Worm (Caenorhabditis elegans) whole organism, mixed stage, embryonic: ENCODE data around the gene fbxa-176.

Experiments
- bed-3 ChIP-seq: fragments of 200-800 bp; sonication (Bioruptor generic); optimal IDR thresholded peaks from 3 replicates; lab custom pipeline; 2018; ENCODE audit warnings: mild to moderate bottlenecking, missing genetic modification characterization, moderate library complexity, missing compliant biosample characterization
- blmp-1 ChIP-seq: fragments of 150-350 bp; optimal IDR thresholded peaks from 2 replicates; lab custom pipeline; 2014; ENCODE audit warnings: missing biosample characterization, missing genetic modification characterization
- ceh-39 ChIP-seq: fragments of 150-350 bp; optimal IDR thresholded peaks from 2 replicates; lab custom pipeline; 2014; ENCODE audit warnings: missing biosample characterization, missing genetic modification characterization
- elt-3 ChIP-seq: fragments of 150-350 bp; optimal IDR thresholded peaks from 2 replicates; lab custom pipeline; 2014; ENCODE audit warnings: missing biosample characterization, missing genetic modification characterization
- lin-13 ChIP-seq: fragments of 150-350 bp; optimal IDR thresholded peaks from 2 replicates; lab custom pipeline; 2014; ENCODE audit warnings: missing biosample characterization, missing genetic modification characterization
- lsy-2 ChIP-seq: fragments of 150-350 bp; optimal IDR thresholded peaks from 2 replicates; lab custom pipeline; 2014; ENCODE audit warnings: missing biosample characterization, missing genetic modification characterization
- mab-5 ChIP-seq: fragments of 150-350 bp; optimal IDR thresholded peaks from 2 replicates; lab custom pipeline; 2014; ENCODE audit warnings: missing biosample characterization, missing genetic modification characterization
- mep-1 ChIP-seq: fragments of 150-350 bp; optimal IDR thresholded peaks from 2 replicates; lab custom pipeline; 2017; ENCODE audit warnings: missing biosample characterization, missing genetic modification reagents, missing genetic modification characterization, inconsistent platforms
- mls-2 ChIP-seq: sonication (generic microtip); optimal IDR thresholded peaks from 2 replicates; lab custom pipeline; 2016; ENCODE audit warnings: mild to moderate bottlenecking, missing genetic modification characterization, moderate library complexity, missing compliant biosample characterization
- nhr-12 ChIP-seq: fragments of 150-350 bp; optimal IDR thresholded peaks from 2 replicates; lab custom pipeline; 2014; ENCODE audit warnings: missing biosample characterization, missing genetic modification characterization
- nhr-2 ChIP-seq: fragments of 150-350 bp; optimal IDR thresholded peaks from 2 replicates; lab custom pipeline; 2014; ENCODE audit warnings: missing biosample characterization, missing genetic modification characterization
- nhr-28 ChIP-seq: fragments of 150-350 bp; optimal IDR thresholded peaks from 2 replicates; lab custom pipeline; 2014; ENCODE audit warnings: missing biosample characterization, missing genetic modification characterization
- nhr-76 ChIP-seq: sonication (generic microtip); optimal IDR thresholded peaks from 2 replicates; lab custom pipeline; 2017; ENCODE audit warnings: missing biosample characterization, missing genetic modification characterization
- snpc-4 ChIP-seq: fragments of 150-350 bp; optimal IDR thresholded peaks from 2 replicates; lab custom pipeline; 2014; ENCODE audit warnings: missing biosample characterization, missing genetic modification characterization
- sptf-1 ChIP-seq: sonication (generic microtip); optimal IDR thresholded peaks from 2 replicates; lab custom pipeline; 2017; ENCODE audit warnings: mild to moderate bottlenecking, missing genetic modification characterization, moderate library complexity, missing compliant biosample characterization
- unc-120 ChIP-seq: sonication (generic microtip); optimal IDR thresholded peaks from 2 replicates; lab custom pipeline; 2017; ENCODE audit warnings: missing genetic modification characterization, missing compliant biosample characterization; ENCODE audit not compliant: poor library complexity, severe bottlenecking
- unc-62 ChIP-seq: fragments of 150-350 bp; optimal IDR thresholded peaks from 2 replicates; lab custom pipeline; 2014; ENCODE audit warnings: missing biosample characterization, missing genetic modification reagents, missing genetic modification characterization
- zip-8 ChIP-seq: fragments of 150-350 bp; optimal IDR thresholded peaks from 2 replicates; lab custom pipeline; 2014; ENCODE audit warnings: missing biosample characterization, missing genetic modification characterization

Gene fbxa-176

ce11 chrV:17598810-17599209 is 49.3 kb downstream of the fbxa-176 start, which contains the start of gene Y6G8.2:
Gene Y6G8.2 (minus strand): TSS chrV:17598956.
- no peak for TF ChIP-seq mep-1 (tag; lab: Kevin White, UChicago)
- no peak for TF ChIP-seq mls-2 (tag; lab: Kevin White, UChicago)
- TF ChIP-seq bed-3 (GFP tag; lab: Kevin White, UChicago) = no peak
- no peak for TF ChIP-seq ceh-39 (tag; lab: Kevin White, UChicago)
- no peak for TF ChIP-seq blmp-1
- no peak for TF ChIP-seq lin-13 (tag; lab: Kevin White, UChicago)
- TF ChIP-seq zip-8 (tag; lab: Kevin White, UChicago) = no peak
- no peak for TF ChIP-seq nhr-12 (tag; lab: Kevin White, UChicago)
- TF ChIP-seq snpc-4 = no peak
- no peak for TF ChIP-seq unc-62
- no peak for TF ChIP-seq nhr-76 (tag; lab: Kevin White, UChicago)
- TF ChIP-seq sptf-1 = no peak
- no peak for TF ChIP-seq nhr-2 (tag; lab: Kevin White, UChicago)
- no peak for TF ChIP-seq mab-5
- TF ChIP-seq elt-3 (tag; lab: Kevin White, UChicago) = no peak
- TF ChIP-seq nhr-28 (tag; lab: Kevin White, UChicago) = no peak
- no peak for TF ChIP-seq lsy-2
- no peak for TF ChIP-seq unc-120
